Worm (Caenorhabditis elegans): Measurements from ENCODE around the gene marc-1.

DNA sequence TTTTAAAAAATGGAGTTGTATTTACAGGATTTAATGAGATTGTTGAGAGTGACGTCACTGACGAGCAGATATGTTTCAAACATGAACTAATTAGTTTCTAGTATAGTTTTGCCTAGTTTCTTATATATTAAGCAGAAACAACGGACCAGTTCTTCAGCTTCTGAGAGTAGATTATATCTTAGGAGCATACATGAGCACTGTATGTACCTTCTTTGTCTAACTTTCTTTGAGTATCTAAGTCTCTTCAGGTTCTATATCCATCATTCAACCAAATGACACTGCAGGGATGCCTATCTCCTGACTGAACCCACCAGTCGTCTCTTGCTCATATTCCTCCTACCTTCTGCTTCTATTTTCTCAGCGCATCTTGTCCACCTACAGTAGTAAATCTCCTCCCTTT lies 42.8 kb upstream of the marc-1 start, which contains the start of gene her-1:
- TF ChIP-seq lin-39 (tag; optimal IDR thresholded peaks at IDR 0.05), result no peak
- TF ChIP-seq elt-3 (tag; optimal IDR thresholded peaks at IDR 0.05), result no peak
- TF ChIP-seq elt-1 (tag; optimal IDR thresholded peaks at IDR 0.05), result no peak
